Fruit fly (Drosophila melanogaster) whole organism, prepupa: ENCODE measurements around the gene CG12617.

ENCODE experiments used
- Blimp-1 ChIP-seq: fragments of 200-800 bp; sonication (Bioruptor generic); optimal IDR thresholded peaks from 3 replicates; lab custom pipeline; 2017; ENCODE audit warnings: missing biosample characterization, missing genetic modification characterization, mild to moderate bottlenecking, moderate library complexity, missing genetic modification reagents
- CG10631 ChIP-seq: fragments of 200-800 bp; sonication (Bioruptor generic); optimal IDR thresholded peaks from 2 replicates; lab custom pipeline; 2016; ENCODE audit warnings: missing biosample characterization, missing genetic modification characterization
- CG10669 ChIP-seq: fragments of 200-800 bp; sonication (Bioruptor generic); optimal IDR thresholded peaks from 3 replicates; lab custom pipeline; 2018; ENCODE audit warnings: missing biosample characterization, mild to moderate bottlenecking, missing genetic modification characterization, moderate library complexity
- CG11294 ChIP-seq: fragments of 200-800 bp; sonication (Bioruptor generic); IDR thresholded peaks from 2 replicates; pipeline ENCODE4 v1.3.6; 2022; ENCODE audit warnings: missing biosample characterization, missing genetic modification characterization
- CG11762 ChIP-seq: fragments of 200-800 bp; sonication (Bioruptor generic); optimal IDR thresholded peaks from 3 replicates; lab custom pipeline; 2016; ENCODE audit warnings: missing biosample characterization, missing genetic modification characterization; ENCODE audit not compliant: insufficient read depth
- CG11902 ChIP-seq: fragments of 200-800 bp; sonication (Bioruptor generic); optimal IDR thresholded peaks from 3 replicates; lab custom pipeline; 2016; ENCODE audit warnings: missing biosample characterization, missing genetic modification characterization
- CG15336 ChIP-seq: fragments of 200-800 bp; sonication (Bioruptor generic); IDR thresholded peaks from 2 replicates; pipeline ENCODE4 v1.3.6; 2022; ENCODE audit warnings: missing biosample characterization, missing genetic modification characterization
- CG16779 ChIP-seq: fragments of 200-800 bp; sonication (Bioruptor generic); optimal IDR thresholded peaks from 3 replicates; lab custom pipeline; 2017; ENCODE audit warnings: missing biosample characterization, mild to moderate bottlenecking, missing genetic modification characterization
- CG3032 ChIP-seq: fragments of 200-800 bp; optimal IDR thresholded peaks from 2 replicates; lab custom pipeline; 2019; ENCODE audit warnings: missing biosample characterization, mild to moderate bottlenecking, missing genetic modification characterization, moderate library complexity
- CG31627 ChIP-seq: fragments of 200-800 bp; sonication (Bioruptor generic); optimal IDR thresholded peaks from 3 replicates; lab custom pipeline; 2016; ENCODE audit warnings: missing biosample characterization, missing genetic modification characterization
- CG32006 ChIP-seq: fragments of 200-800 bp; sonication (Bioruptor generic); optimal IDR thresholded peaks from 3 replicates; lab custom pipeline; 2017; ENCODE audit warnings: missing biosample characterization, mild to moderate bottlenecking, missing genetic modification characterization
- CG34406 ChIP-seq: fragments of 200-800 bp; sonication (Bioruptor generic); optimal IDR thresholded peaks from 3 replicates; lab custom pipeline; 2016; ENCODE audit warnings: missing biosample characterization, missing genetic modification characterization
- CG3919 ChIP-seq: fragments of 200-800 bp; sonication (Bioruptor generic); optimal IDR thresholded peaks from 3 replicates; lab custom pipeline; 2016; ENCODE audit warnings: missing biosample characterization, missing genetic modification characterization
- CG4318 ChIP-seq: fragments of 200-800 bp; sonication (Bioruptor generic); optimal IDR thresholded peaks from 3 replicates; lab custom pipeline; 2017; ENCODE audit warnings: missing biosample characterization, mild to moderate bottlenecking, missing genetic modification characterization
- CG6163 ChIP-seq: fragments of 200-800 bp; sonication (Bioruptor generic); IDR thresholded peaks from 3 replicates; pipeline ENCODE4 v1.3.6; 2022; ENCODE audit warnings: missing biosample characterization, missing genetic modification characterization
- CG6808 ChIP-seq: fragments of 200-800 bp; sonication (Bioruptor generic); optimal IDR thresholded peaks from 3 replicates; lab custom pipeline; 2017; ENCODE audit warnings: missing biosample characterization, missing genetic modification characterization, mild to moderate bottlenecking, moderate library complexity, missing genetic modification reagents
- CG6854 ChIP-seq: fragments of 200-800 bp; sonication (Bioruptor generic); optimal IDR thresholded peaks from 2 replicates; lab custom pipeline; 2017; ENCODE audit warnings: missing biosample characterization, mild to moderate bottlenecking, missing genetic modification characterization
- CG7368 ChIP-seq: fragments of 200-800 bp; sonication (Bioruptor generic); optimal IDR thresholded peaks from 3 replicates; lab custom pipeline; 2016; ENCODE audit warnings: missing biosample characterization, missing genetic modification characterization
- CG8119 ChIP-seq: fragments of 200-800 bp; sonication (Bioruptor generic); IDR thresholded peaks from 3 replicates; pipeline ENCODE4 v1.3.6; 2022; ENCODE audit warnings: missing biosample characterization, missing genetic modification characterization
- CG8319 ChIP-seq: fragments of 200-800 bp; sonication (Bioruptor generic); optimal IDR thresholded peaks from 3 replicates; lab custom pipeline; 2016; ENCODE audit warnings: missing biosample characterization, missing genetic modification characterization
- CG8632 ChIP-seq: fragments of 200-800 bp; sonication (Bioruptor generic); optimal IDR thresholded peaks from 3 replicates; lab custom pipeline; 2016; ENCODE audit warnings: missing biosample characterization, missing genetic modification characterization
- CG9139 ChIP-seq: fragments of 200-800 bp; sonication (Bioruptor generic); optimal IDR thresholded peaks from 3 replicates; lab custom pipeline; 2017; ENCODE audit warnings: missing biosample characterization, mild to moderate bottlenecking, missing genetic modification characterization
- Eip75B ChIP-seq: fragments of 200-800 bp; sonication (Bioruptor generic); optimal IDR thresholded peaks from 3 replicates; lab custom pipeline; 2016; ENCODE audit warnings: missing biosample characterization, missing genetic modification characterization
- Eip78C ChIP-seq: fragments of 200-800 bp; sonication (Bioruptor generic); peaks from one replicate; lab custom pipeline; 2016; ENCODE audit warnings: missing biosample characterization, missing genetic modification characterization
- Eip93F ChIP-seq: fragments of 200-800 bp; sonication (Bioruptor generic); optimal IDR thresholded peaks from 2 replicates; lab custom pipeline; 2016; ENCODE audit warnings: missing biosample characterization, mild to moderate bottlenecking, missing genetic modification characterization
- Ets21C ChIP-seq: fragments of 200-800 bp; sonication (Bioruptor generic); optimal IDR thresholded peaks from 3 replicates; lab custom pipeline; 2016; ENCODE audit warnings: missing biosample characterization, missing genetic modification characterization
- Ets96B ChIP-seq: fragments of 200-800 bp; optimal IDR thresholded peaks from 2 replicates; lab custom pipeline; 2019; ENCODE audit warnings: missing biosample characterization, mild to moderate bottlenecking, missing genetic modification characterization, moderate library complexity
- Hr38 ChIP-seq: sonication (Bioruptor generic); optimal IDR thresholded peaks from 2 replicates; lab custom pipeline; 2016; ENCODE audit warnings: missing biosample characterization, missing genetic modification characterization
- Lpt ChIP-seq: fragments of 200-800 bp; sonication (Bioruptor generic); optimal IDR thresholded peaks from 3 replicates; lab custom pipeline; 2016; ENCODE audit warnings: missing biosample characterization, missing genetic modification characterization
- Met ChIP-seq: fragments of 200-800 bp; sonication (Bioruptor generic); optimal IDR thresholded peaks from 3 replicates; lab custom pipeline; 2016; ENCODE audit warnings: missing biosample characterization, missing genetic modification characterization
- OdsH ChIP-seq: fragments of 200-800 bp; sonication (Bioruptor generic); optimal IDR thresholded peaks from 3 replicates; lab custom pipeline; 2016; ENCODE audit warnings: missing biosample characterization, missing genetic modification characterization
- Smox ChIP-seq: fragments of 200-800 bp; sonication (Bioruptor generic); optimal IDR thresholded peaks from 3 replicates; lab custom pipeline; 2016; ENCODE audit warnings: missing biosample characterization, missing genetic modification characterization
- Sox14 ChIP-seq: fragments of 200-800 bp; sonication (Bioruptor generic); optimal IDR thresholded peaks from 3 replicates; lab custom pipeline; 2016; ENCODE audit warnings: missing biosample characterization, missing genetic modification characterization
- achi ChIP-seq: fragments of 200-800 bp; sonication (Bioruptor generic); optimal IDR thresholded peaks from 3 replicates; lab custom pipeline; 2016; ENCODE audit warnings: missing biosample characterization, missing genetic modification characterization
- dac ChIP-seq: fragments of 200-800 bp; sonication (Bioruptor generic); optimal IDR thresholded peaks from 2 replicates; lab custom pipeline; 2017; ENCODE audit warnings: missing biosample characterization, mild to moderate bottlenecking, missing genetic modification characterization
- dsx ChIP-seq: fragments of 200-800 bp; optimal IDR thresholded peaks from 3 replicates; lab custom pipeline; 2019; ENCODE audit warnings: missing biosample characterization, mild to moderate bottlenecking, missing genetic modification characterization, moderate library complexity; ENCODE audit not compliant: poor library complexity, severe bottlenecking
- eg ChIP-seq: fragments of 200-800 bp; sonication (Bioruptor generic); IDR thresholded peaks from 3 replicates; pipeline ENCODE4 v1.3.6; 2022; ENCODE audit warnings: missing biosample characterization, missing genetic modification characterization
- fd59A ChIP-seq: fragments of 200-800 bp; sonication (Bioruptor generic); optimal IDR thresholded peaks from 2 replicates; lab custom pipeline; 2017; ENCODE audit warnings: missing biosample characterization, mild to moderate bottlenecking, missing genetic modification characterization, missing genetic modification reagents
- fkh ChIP-seq: fragments of 200-800 bp; sonication (Bioruptor generic); optimal IDR thresholded peaks from 3 replicates; lab custom pipeline; 2017; ENCODE audit warnings: missing biosample characterization, mild to moderate bottlenecking, missing genetic modification characterization, moderate library complexity
- pdm3 ChIP-seq: fragments of 200-800 bp; sonication (Bioruptor generic); optimal IDR thresholded peaks from 3 replicates; lab custom pipeline; 2016; ENCODE audit warnings: missing biosample characterization, missing genetic modification characterization
- salr ChIP-seq, 2 experiments: fragments of 200-800 bp; sonication (Bioruptor generic); optimal IDR thresholded peaks; 3 replicates each; lab custom pipeline; 2016 to 2018; ENCODE audit warnings: missing biosample characterization in 2 of 2, missing genetic modification characterization in 2 of 2, mild to moderate bottlenecking in 1 of 2
- svp ChIP-seq: fragments of 200-800 bp; sonication (Bioruptor generic); peaks from one replicate; lab custom pipeline; 2016; ENCODE audit warnings: missing biosample characterization, missing genetic modification characterization
- topi ChIP-seq: fragments of 200-800 bp; sonication (Bioruptor generic); optimal IDR thresholded peaks from 3 replicates; lab custom pipeline; 2016; ENCODE audit warnings: missing biosample characterization, missing genetic modification characterization
- vri ChIP-seq: fragments of 200-800 bp; sonication (Bioruptor generic); optimal IDR thresholded peaks from 3 replicates; lab custom pipeline; 2016; ENCODE audit warnings: missing biosample characterization, mild to moderate bottlenecking, missing genetic modification characterization

CG12617 gene

DNA sequence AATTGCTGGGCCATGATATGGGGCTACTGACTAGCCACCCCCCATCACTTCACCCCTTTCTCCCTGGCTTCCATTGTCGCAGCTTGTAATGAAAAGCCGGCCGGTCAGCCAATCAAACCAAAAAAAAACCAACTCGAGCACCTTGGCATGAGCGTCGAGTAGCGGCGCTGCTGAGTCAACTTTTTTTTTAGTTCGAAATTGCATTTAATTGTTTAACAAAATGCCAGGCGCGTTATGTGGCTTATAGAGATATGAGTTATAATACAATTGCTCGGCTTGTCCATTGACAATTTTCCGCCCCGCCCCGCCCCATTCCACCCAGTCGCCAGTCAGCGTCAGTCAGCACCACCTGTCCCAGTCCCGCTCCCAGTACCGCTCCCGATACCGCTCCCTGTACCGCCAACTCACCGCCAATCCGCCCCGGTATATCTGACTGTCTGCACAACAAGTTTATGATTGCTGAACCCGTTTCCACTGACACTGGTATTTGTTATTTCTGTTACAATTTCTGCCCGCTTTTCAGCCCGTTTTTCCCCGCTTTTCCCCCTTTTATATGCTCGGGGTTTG, 26.8 kb downstream of the CG12617 start:
- TF ChIP-seq Blimp-1 (no peak), CG6163 (no peak), OdsH (GFP tag; lab: Kevin White, UChicago) (no peak), CG31627 (GFP tag; lab: Kevin White, UChicago) (no peak), fkh (no peak), CG15336 (no peak), eg (GFP tag; lab: Robert Waterston, UW) (no peak)

DNA sequence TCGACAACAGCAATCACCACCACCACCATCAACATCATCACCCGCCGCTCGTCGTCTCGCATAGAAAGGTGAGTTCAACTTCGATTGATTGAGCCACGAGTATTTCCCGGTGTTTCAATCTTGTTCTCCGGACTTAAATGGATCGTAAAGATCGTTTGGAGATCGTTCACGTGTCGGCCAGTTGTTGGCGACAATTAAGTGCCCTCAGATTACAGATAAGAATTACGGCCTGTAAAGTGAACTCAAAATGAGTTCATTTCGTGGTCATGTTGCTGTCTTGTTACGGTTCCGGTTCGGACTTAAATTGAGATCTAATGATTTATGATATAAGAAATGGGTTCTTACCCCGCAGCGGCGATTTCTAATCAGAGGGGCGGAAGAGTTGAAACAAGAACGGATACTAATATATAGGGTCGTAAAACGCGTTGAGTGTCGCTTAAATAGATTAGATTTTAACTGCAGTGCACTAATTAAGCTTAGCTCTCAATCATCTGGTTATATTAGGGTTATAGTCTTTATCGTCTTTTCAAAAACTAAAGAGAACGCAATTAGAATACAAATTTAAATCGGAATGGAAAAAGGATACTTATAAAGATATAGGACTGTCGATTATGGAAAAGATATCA, 27.6 kb downstream of the CG12617 start:
- TF ChIP-seq Eip75B (GFP tag; lab: Kevin White, UChicago), result no peak
- TF ChIP-seq svp, result peak; percentile 77

DNA sequence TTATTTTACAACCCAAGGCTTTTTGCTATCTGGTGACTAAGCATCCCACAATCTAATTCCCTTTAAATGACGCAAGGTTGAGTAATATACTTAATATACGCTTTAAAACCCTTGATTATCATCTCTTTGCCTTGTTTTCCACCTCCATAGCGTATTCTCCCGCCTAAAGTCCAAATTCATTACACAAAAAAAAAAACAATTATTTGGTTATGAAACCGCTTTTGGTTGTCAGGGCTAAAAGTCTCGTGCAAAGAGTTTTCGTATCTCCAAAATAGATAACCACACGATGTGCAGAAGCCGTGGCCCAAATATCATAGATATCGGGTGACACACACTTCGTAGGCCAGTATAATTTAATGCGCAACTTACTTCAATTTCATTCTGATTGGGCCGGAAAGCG, 30.9 kb downstream of the CG12617 start:
- TF ChIP-seq CG8319 (GFP tag; lab: Kevin White, UChicago) (no peak), Lpt (GFP tag; lab: Kevin White, UChicago) (no peak), vri (GFP tag; lab: Kevin White, UChicago) (peak; percentile 30), Blimp-1 (no peak)

- TF ChIP-seq Hr38 (GFP tag; lab: Kevin White, UChicago) (no peak), CG3919 (GFP tag; lab: Kevin White, UChicago) (peak; percentile 92), Sox14 (GFP tag; lab: Kevin White, UChicago) (peak; percentile 84), Met (GFP tag; lab: Kevin White, UChicago) (no peak), CG8632 (peak; percentile 42), CG6808 (peak; percentile 88), Eip93F (no peak), CG7368 (GFP tag; lab: Kevin White, UChicago) (peak; percentile 79), CG3032 (peak; percentile 88), CG6854 (no peak), achi (GFP tag; lab: Kevin White, UChicago) (peak; percentile 79), fkh (no peak), vri (GFP tag; lab: Kevin White, UChicago) (no peak), CG10669 (GFP tag; lab: Kevin White, UChicago) (peak; percentile 91), dac (peak; percentile 43), pdm3 (GFP tag; lab: Kevin White, UChicago) (peak; percentile 73), CG15336 (peak; percentile 76), topi (GFP tag; lab: Kevin White, UChicago) (peak; percentile 65), CG16779 (tag; lab: Kevin White, UChicago) (peak; percentile 75), CG8119 (GFP tag; lab: Robert Waterston, UW) (peak; percentile 84), CG11294 (GFP tag; lab: Robert Waterston, UW) (peak; percentile 86), salr (GFP tag; optimal IDR thresholded peaks at IDR 0.05; lab: Kevin White, UChicago) (peak; percentile 39 to 80), svp (peak; percentile 77), CG32006 (GFP tag; lab: Kevin White, UChicago) (peak; percentile 85), fd59A (GFP tag; lab: Kevin White, UChicago) (peak; percentile 66), Ets96B (peak; percentile 78), Ets21C (no peak), CG11762 (GFP tag; lab: Kevin White, UChicago) (peak; percentile 89), CG34406 (GFP tag; lab: Kevin White, UChicago) (peak; percentile 38), Eip78C (GFP tag; lab: Kevin White, UChicago) (peak; percentile 96), Smox (no peak), dsx (GFP tag; lab: Kevin White, UChicago) (peak; percentile 84), CG9139 (GFP tag; lab: Kevin White, UChicago) (peak; percentile 81), CG4318 (GFP tag; lab: Kevin White, UChicago) (peak; percentile 75), Blimp-1 (no peak), CG11902 (peak; percentile 52), CG10631 (GFP tag; lab: Kevin White, UChicago) (peak; percentile 80), Lpt (GFP tag; lab: Kevin White, UChicago) (peak; percentile 82), Eip75B (GFP tag; lab: Kevin White, UChicago) (peak; percentile 66)
Observed at dm6 chr2L:20326317-20326716, 31.8 kb downstream of the CG12617 start.
